Fruit fly (Drosophila melanogaster) whole organism, embryonic: Measurements from ENCODE around the gene Npc2f.

Experiments
- C15 ChIP-seq: fragments of 200-800 bp; sonication (Bioruptor generic); IDR thresholded peaks from 3 replicates; pipeline ENCODE4 v1.3.6; 2022; ENCODE audit warnings: missing biosample characterization, missing genetic modification characterization
- CG10366 ChIP-seq: fragments of 200-800 bp; sonication (Bioruptor generic); IDR thresholded peaks from 2 replicates; pipeline ENCODE4 v1.3.6; 2022; ENCODE audit warnings: missing biosample characterization, missing genetic modification characterization
- CG11504 ChIP-seq: fragments of 200-800 bp; sonication (Bioruptor generic); optimal IDR thresholded peaks from 3 replicates; lab custom pipeline; 2019; ENCODE audit warnings: missing biosample characterization, mild to moderate bottlenecking, missing genetic modification characterization, moderate library complexity
- CG11695 ChIP-seq: fragments of 200-800 bp; sonication (Bioruptor generic); IDR thresholded peaks from 3 replicates; pipeline ENCODE4 v1.3.6; 2022; ENCODE audit warnings: missing biosample characterization, missing genetic modification characterization
- CG12219 ChIP-seq: fragments of 200-800 bp; sonication (Bioruptor generic); optimal IDR thresholded peaks from 3 replicates; lab custom pipeline; 2018; ENCODE audit warnings: missing biosample characterization, mild to moderate bottlenecking, missing genetic modification characterization
- CG12391 ChIP-seq: fragments of 200-800 bp; sonication (Bioruptor generic); optimal IDR thresholded peaks from 3 replicates; lab custom pipeline; 2018; ENCODE audit warnings: missing biosample characterization, mild to moderate bottlenecking, missing genetic modification characterization, moderate library complexity
- CG12659 ChIP-seq: fragments of 200-800 bp; sonication (Bioruptor generic); optimal IDR thresholded peaks from 3 replicates; lab custom pipeline; 2017; ENCODE audit warnings: mild to moderate bottlenecking, missing biosample characterization, missing genetic modification reagents, missing genetic modification characterization
- CG13123 ChIP-seq: fragments of 200-800 bp; sonication (Bioruptor generic); optimal IDR thresholded peaks from 2 replicates; lab custom pipeline; 2016; ENCODE audit warnings: missing biosample characterization, missing genetic modification characterization
- CG15514 ChIP-seq: fragments of 200-800 bp; sonication (Bioruptor generic); optimal IDR thresholded peaks from 3 replicates; lab custom pipeline; 2017; ENCODE audit warnings: missing biosample characterization, missing genetic modification characterization, mild to moderate bottlenecking, moderate library complexity, missing genetic modification reagents
- CG15601 ChIP-seq: fragments of 200-800 bp; sonication (Bioruptor generic); optimal IDR thresholded peaks from 3 replicates; lab custom pipeline; 2019; ENCODE audit warnings: missing biosample characterization, mild to moderate bottlenecking, missing genetic modification characterization, moderate library complexity
- CG16813 ChIP-seq: fragments of 200-800 bp; sonication (Bioruptor generic); IDR thresholded peaks from 3 replicates; pipeline ENCODE4 v1.3.6; 2022; ENCODE audit warnings: missing biosample characterization, missing genetic modification characterization; ENCODE audit not compliant: partially characterized antibody
- CG17612 ChIP-seq: fragments of 200-800 bp; sonication (Bioruptor generic); IDR thresholded peaks from 2 replicates; pipeline ENCODE4 v1.3.6; 2022; ENCODE audit warnings: missing biosample characterization, missing genetic modification characterization
- CG18764 ChIP-seq: fragments of 200-800 bp; sonication (Bioruptor generic); optimal IDR thresholded peaks from 3 replicates; lab custom pipeline; 2016; ENCODE audit warnings: missing biosample characterization, missing genetic modification characterization
- CG2199 ChIP-seq: fragments of 200-800 bp; sonication (Bioruptor generic); IDR thresholded peaks from 3 replicates; pipeline ENCODE4 v1.3.6; 2022; ENCODE audit warnings: missing biosample characterization, missing genetic modification characterization
- CG32767 ChIP-seq: fragments of 200-800 bp; sonication (Bioruptor generic); IDR thresholded peaks from 2 replicates; pipeline ENCODE4 v1.3.6; 2022; ENCODE audit warnings: missing biosample characterization, missing genetic modification characterization
- CG4820 ChIP-seq: fragments of 200-800 bp; sonication (Bioruptor generic); optimal IDR thresholded peaks from 3 replicates; lab custom pipeline; 2016; ENCODE audit warnings: missing biosample characterization, missing genetic modification characterization
- CG6854 ChIP-seq: fragments of 200-800 bp; sonication (Bioruptor generic); optimal IDR thresholded peaks from 3 replicates; lab custom pipeline; 2017; ENCODE audit warnings: missing biosample characterization, mild to moderate bottlenecking, missing genetic modification characterization
- CG7271 ChIP-seq: fragments of 200-800 bp; sonication (Bioruptor generic); optimal IDR thresholded peaks from 2 replicates; lab custom pipeline; 2018; ENCODE audit warnings: missing biosample characterization, mild to moderate bottlenecking, missing genetic modification characterization, moderate library complexity
- CG7745 ChIP-seq: fragments of 200-800 bp; sonication (Bioruptor generic); optimal IDR thresholded peaks from 2 replicates; lab custom pipeline; 2018; ENCODE audit warnings: missing biosample characterization, mild to moderate bottlenecking, missing genetic modification characterization, moderate library complexity
- Dll ChIP-seq: fragments of 200-800 bp; sonication (Bioruptor generic); IDR thresholded peaks from 4 replicates; pipeline ENCODE4 v1.3.6; 2022; ENCODE audit warnings: missing biosample characterization, missing genetic modification characterization; ENCODE audit not compliant: partially characterized antibody
- Ets65A ChIP-seq: fragments of 200-800 bp; sonication (Bioruptor generic); peaks from one replicate; lab custom pipeline; 2016; ENCODE audit warnings: missing biosample characterization, missing genetic modification characterization
- HmgZ ChIP-seq: fragments of 200-800 bp; sonication (Bioruptor generic); optimal IDR thresholded peaks from 2 replicates; lab custom pipeline; 2018; ENCODE audit warnings: missing biosample characterization, mild to moderate bottlenecking, missing genetic modification characterization
- Hr39 ChIP-seq: fragments of >200 bp; optimal IDR thresholded peaks from 2 replicates; lab custom pipeline; 2017
- Meics ChIP-seq: fragments of 200-800 bp; sonication (Bioruptor generic); optimal IDR thresholded peaks from 2 replicates; lab custom pipeline; 2017; ENCODE audit warnings: missing biosample characterization, mild to moderate bottlenecking, missing genetic modification characterization
- Mes4 ChIP-seq: fragments of 200-800 bp; sonication (Bioruptor generic); optimal IDR thresholded peaks from 2 replicates; lab custom pipeline; 2016; ENCODE audit warnings: missing biosample characterization, missing genetic modification characterization
- Oaz ChIP-seq: fragments of 200-800 bp; sonication (Bioruptor generic); IDR thresholded peaks from 2 replicates; pipeline ENCODE4 v1.3.6; 2022; ENCODE audit warnings: missing biosample characterization, missing genetic modification characterization
- Sox102F ChIP-seq: fragments of 200-800 bp; sonication (Bioruptor generic); optimal IDR thresholded peaks from 2 replicates; lab custom pipeline; 2018; ENCODE audit warnings: missing biosample characterization, mild to moderate bottlenecking, missing genetic modification characterization, moderate library complexity
- Sry-δ ChIP-seq: fragments of 200-800 bp; sonication (Bioruptor generic); optimal IDR thresholded peaks from 2 replicates; lab custom pipeline; 2016; ENCODE audit warnings: missing biosample characterization, missing genetic modification characterization
- TFAM ChIP-seq: fragments of 200-800 bp; sonication (Bioruptor generic); optimal IDR thresholded peaks from 2 replicates; lab custom pipeline; 2017; ENCODE audit warnings: missing biosample characterization, missing genetic modification characterization, inconsistent platforms
- ato ChIP-seq: fragments of 200-800 bp; sonication (Bioruptor generic); IDR thresholded peaks from 2 replicates; pipeline ENCODE4 v1.3.6; 2022; ENCODE audit warnings: missing biosample characterization, missing genetic modification characterization; ENCODE audit not compliant: partially characterized antibody
- bcd ChIP-seq: fragments of 200-800 bp; sonication (Bioruptor generic); optimal IDR thresholded peaks from 2 replicates; lab custom pipeline; 2017; ENCODE audit warnings: missing biosample characterization, mild to moderate bottlenecking, missing genetic modification characterization
- cg ChIP-seq: fragments of 200-800 bp; sonication (Bioruptor generic); optimal IDR thresholded peaks from 3 replicates; lab custom pipeline; 2019; ENCODE audit warnings: missing biosample characterization, mild to moderate bottlenecking, missing genetic modification characterization, moderate library complexity
- eve ChIP-seq, 2 experiments: fragments of >200 bp; optimal IDR thresholded peaks; 2 replicates each; lab custom pipeline; 2017; ENCODE audit warnings: missing biosample characterization in 2 of 2, missing genetic modification characterization in 2 of 2
- exex ChIP-seq: fragments of 200-800 bp; sonication (Bioruptor generic); optimal IDR thresholded peaks from 4 replicates; lab custom pipeline; 2018; ENCODE audit warnings: missing biosample characterization, mild to moderate bottlenecking, missing genetic modification characterization, moderate library complexity
- fd64A ChIP-seq: fragments of 200-800 bp; sonication (Bioruptor generic); optimal IDR thresholded peaks from 3 replicates; lab custom pipeline; 2018; ENCODE audit warnings: missing biosample characterization, mild to moderate bottlenecking, missing genetic modification characterization
- gcm ChIP-seq: fragments of 200-800 bp; sonication (Bioruptor generic); optimal IDR thresholded peaks from 2 replicates; lab custom pipeline; 2019; ENCODE audit warnings: missing biosample characterization, mild to moderate bottlenecking, missing genetic modification characterization, moderate library complexity
- gcm2 ChIP-seq: fragments of 200-800 bp; sonication (Bioruptor generic); optimal IDR thresholded peaks from 2 replicates; lab custom pipeline; 2016; ENCODE audit warnings: missing biosample characterization, missing genetic modification characterization
- h ChIP-seq: fragments of >200 bp; optimal IDR thresholded peaks from 2 replicates; lab custom pipeline; 2017
- ham ChIP-seq: fragments of 200-800 bp; sonication (Bioruptor generic); IDR thresholded peaks from 2 replicates; pipeline ENCODE4 v1.3.6; 2022; ENCODE audit warnings: missing biosample characterization, missing genetic modification characterization
- insv ChIP-seq, 2 experiments: fragments of 200-800 bp; sonication (Bioruptor generic); optimal IDR thresholded peaks; 3 replicates each; lab custom pipeline; 2016 to 2018; ENCODE audit warnings: missing biosample characterization in 2 of 2, missing genetic modification characterization in 2 of 2
- inv ChIP-seq: fragments of 200-800 bp; sonication (Bioruptor generic); IDR thresholded peaks from 2 replicates; pipeline ENCODE4 v1.3.6; 2022; ENCODE audit warnings: missing biosample characterization, missing genetic modification characterization; ENCODE audit not compliant: partially characterized antibody
- jigr1 ChIP-seq: fragments of 200-800 bp; sonication (Bioruptor generic); IDR thresholded peaks from 3 replicates; pipeline ENCODE4 v1.3.6; 2022; ENCODE audit warnings: missing biosample characterization, missing genetic modification characterization
- nmo ChIP-seq: fragments of 200-800 bp; sonication (Bioruptor generic); optimal IDR thresholded peaks from 2 replicates; lab custom pipeline; 2018; ENCODE audit warnings: missing biosample characterization, mild to moderate bottlenecking, missing genetic modification characterization, moderate library complexity
- pb ChIP-seq: fragments of 200-800 bp; sonication (Bioruptor generic); optimal IDR thresholded peaks from 3 replicates; lab custom pipeline; 2016; ENCODE audit warnings: missing biosample characterization, missing genetic modification characterization
- pros ChIP-seq: fragments of 200-800 bp; sonication (Bioruptor generic); optimal IDR thresholded peaks from 3 replicates; lab custom pipeline; 2019; ENCODE audit warnings: missing biosample characterization, mild to moderate bottlenecking, missing genetic modification characterization, moderate library complexity
- ssp ChIP-seq: fragments of 200-800 bp; sonication (Bioruptor generic); IDR thresholded peaks from 2 replicates; pipeline ENCODE4 v1.3.6; 2022; ENCODE audit warnings: missing biosample characterization, missing genetic modification characterization
- sug ChIP-seq: fragments of 200-800 bp; optimal IDR thresholded peaks from 2 replicates; lab custom pipeline; 2019; ENCODE audit warnings: missing biosample characterization, mild to moderate bottlenecking, missing genetic modification characterization, moderate library complexity
- tgo ChIP-seq: fragments of 200-800 bp; sonication (Bioruptor generic); IDR thresholded peaks from 3 replicates; pipeline ENCODE4 v1.3.6; 2022; ENCODE audit warnings: missing biosample characterization, missing genetic modification characterization
- tll ChIP-seq, 2 experiments: fragments of 200-800 bp in 1 of 2; fragments of >200 bp in 1 of 2; sonication (Bioruptor generic) in 1 of 2; optimal IDR thresholded peaks; 2 replicates each; lab custom pipeline; 2017 to 2019; ENCODE audit warnings: missing biosample characterization in 2 of 2, missing genetic modification characterization in 2 of 2, mild to moderate bottlenecking in 1 of 2, moderate library complexity in 1 of 2
- zen2 ChIP-seq: fragments of 200-800 bp; sonication (Bioruptor generic); IDR thresholded peaks from 3 replicates; pipeline ENCODE4 v1.3.6; 2022; ENCODE audit warnings: missing biosample characterization, missing genetic modification characterization; ENCODE audit not compliant: partially characterized antibody

Gene Npc2f

dm6 chr3R:24108902-24109389 lies 28.7 kb upstream of the Npc2f start, which contains the start of the genes eIF4EHP and CG18428 (continued):
- TF ChIP-seq CG7271 (tag; lab: Kevin White, UChicago) (peak; percentile 97), h (no peak), gcm2 (GFP tag; lab: Kevin White, UChicago) (peak; percentile 64), Dll (GFP tag; lab: Robert Waterston, UW) (no peak), Hr39 (lab: Kevin White, UChicago) (no peak), CG11504 (peak; percentile 99), CG10366 (GFP tag; lab: Robert Waterston, UW) (no peak), Mes4 (peak; percentile 62), inv (no peak), CG4820 (GFP tag; lab: Kevin White, UChicago) (peak; percentile 96), ssp (no peak), sug (tag; lab: Kevin White, UChicago) (peak; percentile 99), nmo (GFP tag; lab: Kevin White, UChicago) (peak; percentile 100), ato (GFP tag; lab: Robert Waterston, UW) (no peak), gcm (peak; percentile 100), HmgZ (tag; lab: Kevin White, UChicago) (peak; percentile 99), exex (peak; percentile 98), Meics (GFP tag; lab: Kevin White, UChicago) (peak; percentile 99), cg (GFP tag; lab: Kevin White, UChicago) (peak; percentile 54), CG32767 (no peak), jigr1 (GFP tag; lab: Robert Waterston, UW) (no peak; the same call in 2 of the 3 replicates), Sry-δ (peak; percentile 47), TFAM (GFP tag; lab: Kevin White, UChicago) (peak; percentile 87), CG16813 (GFP tag; lab: Robert Waterston, UW) (no peak), CG11695 (GFP tag; lab: Robert Waterston, UW) (no peak), Oaz (no peak; the same call in none of the 2 replicates), ham (GFP tag; lab: Robert Waterston, UW) (0 out of 2 replicates have a peak, but pooled peaks have one; percentile 96), Sox102F (GFP tag; lab: Kevin White, UChicago) (peak; percentile 99), fd64A (GFP tag; lab: Kevin White, UChicago) (peak; percentile 90), CG15601 (peak; percentile 99), CG12391 (tag; lab: Kevin White, UChicago) (peak; percentile 100), CG17612 (GFP tag; lab: Robert Waterston, UW) (no peak), eve (GFP tag; optimal IDR thresholded peaks at IDR 0.05; lab: Kevin White, UChicago) (no peak), CG13123 (peak; percentile 97), CG6854 (peak; percentile 99), C15 (GFP tag; lab: Robert Waterston, UW) (peak; percentile 97; the same call in 1 of the 3 replicates), CG2199 (GFP tag; lab: Robert Waterston, UW) (no peak), tll (GFP tag; optimal IDR thresholded peaks at IDR 0.05; lab: Kevin White, UChicago) (peak in 1 of 2 experiments; percentile 55), Ets65A (GFP tag; lab: Kevin White, UChicago) (peak; percentile 98), CG7745 (tag; lab: Kevin White, UChicago) (peak; percentile 86), pros (GFP tag; lab: Kevin White, UChicago) (peak; percentile 81), CG12659 (GFP tag; lab: Kevin White, UChicago) (peak; percentile 100), CG12219 (GFP tag; lab: Kevin White, UChicago) (peak; percentile 97), zen2 (GFP tag; lab: Robert Waterston, UW) (no peak), tgo (GFP tag; lab: Robert Waterston, UW) (no peak), pb (GFP tag; lab: Kevin White, UChicago) (peak; percentile 76), bcd (peak; percentile 100), CG15514 (GFP tag; lab: Kevin White, UChicago) (peak; percentile 95), CG18764 (GFP tag; lab: Kevin White, UChicago) (peak; percentile 97), insv (GFP tag; optimal IDR thresholded peaks at IDR 0.05; lab: Kevin White, UChicago) (peak in 1 of 2 experiments; percentile 88)
